Fruit fly (Drosophila melanogaster) whole organism, embryonic: ENCODE data around the gene mnd.
A peak's percentile ranks its signal among the peaks of the same experiment; 100 is the strongest.

Source experiments
- BEAF-32 ChIP-seq: fragments of 200-800 bp; sonication (Bioruptor generic); optimal IDR thresholded peaks from 3 replicates; lab custom pipeline; 2017; ENCODE audit warnings: missing biosample characterization, missing genetic modification characterization, mild to moderate bottlenecking, moderate library complexity, missing genetic modification reagents
- Bteb2 ChIP-seq: fragments of 200-800 bp; sonication (Bioruptor generic); optimal IDR thresholded peaks from 2 replicates; lab custom pipeline; 2016; ENCODE audit warnings: missing biosample characterization, missing genetic modification characterization
- CG10147 ChIP-seq: fragments of 200-800 bp; sonication (Bioruptor generic); optimal IDR thresholded peaks from 2 replicates; lab custom pipeline; 2019; ENCODE audit warnings: missing biosample characterization, mild to moderate bottlenecking, missing genetic modification characterization, moderate library complexity
- CG10209 ChIP-seq: fragments of 200-800 bp; sonication (Bioruptor generic); optimal IDR thresholded peaks from 3 replicates; lab custom pipeline; 2017; ENCODE audit warnings: missing biosample characterization, mild to moderate bottlenecking, missing genetic modification characterization, missing genetic modification reagents
- CG10274 ChIP-seq: fragments of 200-800 bp; sonication (Bioruptor generic); optimal IDR thresholded peaks from 3 replicates; lab custom pipeline; 2017; ENCODE audit warnings: missing biosample characterization, mild to moderate bottlenecking, missing genetic modification characterization
- CG11398 ChIP-seq: fragments of 200-800 bp; sonication (Bioruptor generic); optimal IDR thresholded peaks from 2 replicates; lab custom pipeline; 2016; ENCODE audit warnings: missing biosample characterization, missing genetic modification characterization
- CG11723 ChIP-seq: fragments of 200-800 bp; sonication (Bioruptor generic); optimal IDR thresholded peaks from 2 replicates; lab custom pipeline; 2017; ENCODE audit warnings: missing biosample characterization, mild to moderate bottlenecking, missing genetic modification characterization
- CG12942 ChIP-seq: fragments of 200-800 bp; sonication (Bioruptor generic); optimal IDR thresholded peaks from 3 replicates; lab custom pipeline; 2016; ENCODE audit warnings: missing biosample characterization, missing genetic modification characterization
- CG15601 ChIP-seq: fragments of 200-800 bp; sonication (Bioruptor generic); optimal IDR thresholded peaks from 3 replicates; lab custom pipeline; 2019; ENCODE audit warnings: missing biosample characterization, mild to moderate bottlenecking, missing genetic modification characterization, moderate library complexity
- CG2202 ChIP-seq: fragments of 200-800 bp; sonication (Bioruptor generic); optimal IDR thresholded peaks from 2 replicates; lab custom pipeline; 2018; ENCODE audit warnings: missing biosample characterization, mild to moderate bottlenecking, missing genetic modification characterization
- CG30020 ChIP-seq: fragments of 200-800 bp; optimal IDR thresholded peaks from 2 replicates; lab custom pipeline; 2019; ENCODE audit warnings: missing biosample characterization, mild to moderate bottlenecking, missing genetic modification characterization, moderate library complexity
- CG31224 ChIP-seq: fragments of 200-800 bp; sonication (Bioruptor generic); IDR thresholded peaks from 2 replicates; pipeline ENCODE4 v1.3.6; 2022; ENCODE audit warnings: missing biosample characterization, missing genetic modification characterization
- CG32532 ChIP-seq: fragments of 200-800 bp; sonication (Bioruptor generic); IDR thresholded peaks from 2 replicates; pipeline ENCODE4 v1.3.6; 2022; ENCODE audit warnings: missing biosample characterization, missing genetic modification characterization
- CG33213 ChIP-seq: fragments of 200-800 bp; sonication (Bioruptor generic); optimal IDR thresholded peaks from 3 replicates; lab custom pipeline; 2016; ENCODE audit warnings: missing biosample characterization, missing genetic modification characterization
- CG3838 ChIP-seq: fragments of 200-800 bp; sonication (Bioruptor generic); optimal IDR thresholded peaks from 3 replicates; lab custom pipeline; 2016; ENCODE audit warnings: missing biosample characterization, missing genetic modification characterization
- CG4328 ChIP-seq: fragments of 200-800 bp; sonication (Bioruptor generic); optimal IDR thresholded peaks from 3 replicates; lab custom pipeline; 2017; ENCODE audit warnings: missing biosample characterization, missing genetic modification reagents, missing genetic modification characterization
- CG9609 ChIP-seq: fragments of 200-800 bp; sonication (Bioruptor generic); optimal IDR thresholded peaks from 3 replicates; lab custom pipeline; 2016; ENCODE audit warnings: missing biosample characterization, missing genetic modification characterization
- D19B ChIP-seq: fragments of 200-800 bp; sonication (Bioruptor generic); optimal IDR thresholded peaks from 2 replicates; lab custom pipeline; 2017; ENCODE audit warnings: missing biosample characterization, mild to moderate bottlenecking, missing genetic modification characterization
- Dek ChIP-seq: fragments of 200-800 bp; sonication (Bioruptor generic); optimal IDR thresholded peaks from 3 replicates; lab custom pipeline; 2019; ENCODE audit warnings: missing biosample characterization, mild to moderate bottlenecking, missing genetic modification characterization, moderate library complexity
- Drgx ChIP-seq: fragments of 200-800 bp; sonication (Bioruptor generic); IDR thresholded peaks from 2 replicates; pipeline ENCODE4 v1.3.6; 2022; ENCODE audit warnings: missing biosample characterization, missing genetic modification characterization
- E2f2 ChIP-seq: fragments of 200-800 bp; sonication (Bioruptor generic); IDR thresholded peaks from 2 replicates; pipeline ENCODE4 v1.3.6; 2022; ENCODE audit warnings: missing biosample characterization, missing genetic modification characterization
- HLH4C ChIP-seq: fragments of 200-800 bp; sonication (Bioruptor generic); IDR thresholded peaks from 3 replicates; pipeline ENCODE4 v1.3.6; 2022; ENCODE audit warnings: missing biosample characterization, missing genetic modification characterization; ENCODE audit not compliant: partially characterized antibody
- Hey ChIP-seq: fragments of 200-800 bp; sonication (Bioruptor generic); optimal IDR thresholded peaks from 3 replicates; lab custom pipeline; 2018; ENCODE audit warnings: missing biosample characterization, mild to moderate bottlenecking, missing genetic modification characterization
- Myb ChIP-seq: fragments of 200-800 bp; sonication (Bioruptor generic); optimal IDR thresholded peaks from 2 replicates; lab custom pipeline; 2016; ENCODE audit warnings: missing biosample characterization, missing genetic modification characterization
- Six4 ChIP-seq: fragments of 200-800 bp; sonication (Bioruptor generic); optimal IDR thresholded peaks from 2 replicates; lab custom pipeline; 2016; ENCODE audit warnings: missing biosample characterization, missing genetic modification characterization
- Sox100B ChIP-seq: fragments of 200-800 bp; sonication (Bioruptor generic); optimal IDR thresholded peaks from 3 replicates; lab custom pipeline; 2018; ENCODE audit warnings: missing biosample characterization, mild to moderate bottlenecking, missing genetic modification characterization
- Tbp ChIP-seq: fragments of >200 bp; optimal IDR thresholded peaks from 2 replicates; lab custom pipeline; 2018; ENCODE audit warnings: missing biosample characterization, missing genetic modification characterization
- cato ChIP-seq: fragments of 200-800 bp; sonication (Bioruptor generic); optimal IDR thresholded peaks from 2 replicates; lab custom pipeline; 2016; ENCODE audit warnings: missing biosample characterization, missing genetic modification characterization, borderline replicate concordance
- cg ChIP-seq: fragments of 200-800 bp; sonication (Bioruptor generic); optimal IDR thresholded peaks from 3 replicates; lab custom pipeline; 2019; ENCODE audit warnings: missing biosample characterization, mild to moderate bottlenecking, missing genetic modification characterization, moderate library complexity
- chif ChIP-seq, 2 experiments: fragments of 200-800 bp; sonication (Bioruptor generic); optimal IDR thresholded peaks; 3 replicates each; lab custom pipeline; 2016; ENCODE audit warnings: missing biosample characterization in 2 of 2, missing genetic modification characterization in 2 of 2
- croc ChIP-seq: fragments of 200-800 bp; sonication (Bioruptor generic); conservative IDR thresholded peaks from 3 replicates; pipeline ENCODE4 v1.3.6; 2022; ENCODE audit warnings: missing biosample characterization, missing genetic modification characterization
- dan ChIP-seq: fragments of 200-800 bp; sonication (Bioruptor generic); IDR thresholded peaks from 2 replicates; pipeline ENCODE4 v1.3.6; 2022; ENCODE audit warnings: missing biosample characterization, missing genetic modification characterization
- dmrt11E ChIP-seq: fragments of 200-800 bp; sonication (Bioruptor generic); optimal IDR thresholded peaks from 3 replicates; lab custom pipeline; 2018; ENCODE audit warnings: missing biosample characterization, mild to moderate bottlenecking, missing genetic modification characterization, moderate library complexity
- eyg ChIP-seq: fragments of 200-800 bp; sonication (Bioruptor generic); optimal IDR thresholded peaks from 3 replicates; lab custom pipeline; 2016; ENCODE audit warnings: missing biosample characterization, missing genetic modification characterization
- fd102C ChIP-seq: fragments of 200-800 bp; sonication (Bioruptor generic); optimal IDR thresholded peaks from 2 replicates; lab custom pipeline; 2018; ENCODE audit warnings: missing biosample characterization, mild to moderate bottlenecking, missing genetic modification characterization, moderate library complexity
- hkb ChIP-seq, 2 experiments: fragments of 200-800 bp in 1 of 2; fragments of >200 bp in 1 of 2; sonication (Bioruptor generic) in 1 of 2; IDR thresholded peaks in 1 of 2; optimal IDR thresholded peaks in 1 of 2; 2 replicates each; pipeline versions ENCODE4 v1.3.6 to Lab custom; 2017 to 2022; ENCODE audit warnings: missing biosample characterization in 1 of 2, missing genetic modification characterization in 1 of 2
- jing ChIP-seq: fragments of 200-800 bp; sonication (Bioruptor generic); optimal IDR thresholded peaks from 2 replicates; lab custom pipeline; 2018; ENCODE audit warnings: missing biosample characterization, mild to moderate bottlenecking, missing genetic modification characterization
- luna ChIP-seq: fragments of 200-800 bp; sonication (Bioruptor generic); optimal IDR thresholded peaks from 2 replicates; lab custom pipeline; 2016; ENCODE audit warnings: missing biosample characterization, missing genetic modification characterization
- oc ChIP-seq: fragments of 200-800 bp; sonication (Bioruptor generic); optimal IDR thresholded peaks from 2 replicates; lab custom pipeline; 2018; ENCODE audit warnings: missing biosample characterization, mild to moderate bottlenecking, missing genetic modification characterization, moderate library complexity
- onecut ChIP-seq: fragments of 200-800 bp; sonication (Bioruptor generic); IDR thresholded peaks from 2 replicates; pipeline ENCODE4 v1.3.6; 2022; ENCODE audit warnings: missing biosample characterization, missing genetic modification characterization
- peb ChIP-seq: fragments of 200-800 bp; sonication (Bioruptor generic); IDR thresholded peaks from 2 replicates; pipeline ENCODE4 v1.3.6; 2022; ENCODE audit warnings: missing biosample characterization, missing genetic modification characterization
- pita ChIP-seq: fragments of 200-800 bp; sonication (Bioruptor generic); optimal IDR thresholded peaks from 2 replicates; lab custom pipeline; 2017; ENCODE audit warnings: missing biosample characterization, mild to moderate bottlenecking, missing genetic modification characterization
- pum ChIP-seq: fragments of 200-800 bp; sonication (Bioruptor generic); optimal IDR thresholded peaks from 2 replicates; lab custom pipeline; 2016; ENCODE audit warnings: missing biosample characterization, missing genetic modification characterization
- ro ChIP-seq: fragments of 200-800 bp; sonication (Bioruptor generic); IDR thresholded peaks from 2 replicates; pipeline ENCODE4 v1.3.6; 2022; ENCODE audit warnings: missing biosample characterization, missing genetic modification characterization
- shn ChIP-seq: fragments of 200-800 bp; sonication (Bioruptor generic); optimal IDR thresholded peaks from 3 replicates; lab custom pipeline; 2016; ENCODE audit warnings: missing biosample characterization, missing genetic modification characterization
- slou ChIP-seq: fragments of 200-800 bp; sonication (Bioruptor generic); optimal IDR thresholded peaks from 3 replicates; lab custom pipeline; 2016; ENCODE audit warnings: missing biosample characterization, missing genetic modification characterization
- so ChIP-seq: fragments of 200-800 bp; sonication (Bioruptor generic); IDR thresholded peaks from 3 replicates; pipeline ENCODE4 v1.3.6; 2022; ENCODE audit warnings: missing biosample characterization, missing genetic modification characterization
- sob ChIP-seq: fragments of 200-800 bp; sonication (Bioruptor generic); IDR thresholded peaks from 2 replicates; pipeline ENCODE4 v1.3.6; 2022; ENCODE audit warnings: missing biosample characterization, missing genetic modification characterization
- zen2 ChIP-seq: fragments of 200-800 bp; sonication (Bioruptor generic); IDR thresholded peaks from 3 replicates; pipeline ENCODE4 v1.3.6; 2022; ENCODE audit warnings: missing biosample characterization, missing genetic modification characterization; ENCODE audit not compliant: partially characterized antibody

The mnd gene

dm6 chr3L:15011638-15012335, 26.9 kb downstream of the mnd start (continued):
- TF ChIP-seq fd102C (GFP tag; lab: Kevin White, UChicago) (peak; percentile 42), pum (GFP tag; lab: Kevin White, UChicago) (peak; percentile 47), oc (tag; lab: Kevin White, UChicago) (peak; percentile 64), HLH4C (GFP tag; lab: Robert Waterston, UW) (no peak), sob (GFP tag; lab: Robert Waterston, UW) (peak; percentile 80), CG31224 (GFP tag; lab: Robert Waterston, UW) (0 out of 2 replicates have a peak, but pooled peaks have one; percentile 25), CG10274 (GFP tag; lab: Kevin White, UChicago) (peak; percentile 2), CG4328 (GFP tag; lab: Kevin White, UChicago) (peak; percentile 52), CG3838 (peak; percentile 36), luna (GFP tag; lab: Kevin White, UChicago) (no peak), Drgx (GFP tag; lab: Robert Waterston, UW) (peak; percentile 83), so (peak; percentile 69; the same call in 1 of the 3 replicates), Six4 (GFP tag; lab: Kevin White, UChicago) (peak; percentile 66), CG15601 (tag; lab: Kevin White, UChicago) (peak; percentile 72), jing (GFP tag; lab: Kevin White, UChicago) (peak; percentile 40), BEAF-32 (no peak), ro (GFP tag; lab: Robert Waterston, UW) (peak; percentile 9; the same call in 1 of the 2 replicates), Dek (tag; lab: Kevin White, UChicago) (peak; percentile 63), D19B (GFP tag; lab: Kevin White, UChicago) (peak; percentile 4), E2f2 (GFP tag; lab: Robert Waterston, UW) (0 out of 2 replicates have a peak, but pooled peaks have one; percentile 44), CG10147 (peak; percentile 76), slou (peak; percentile 25), dan (no peak), CG33213 (GFP tag; lab: Kevin White, UChicago) (no peak), hkb (optimal IDR thresholded peaks at IDR 0.05; lab: Kevin White, UChicago) (no peak), hkb (GFP tag; IDR thresholded peaks at IDR 0.05; lab: Robert Waterston, UW) (peak; percentile 86), CG2202 (tag; lab: Kevin White, UChicago) (peak; percentile 36), CG12942 (peak; percentile 57), CG30020 (tag; lab: Kevin White, UChicago) (peak; percentile 4), croc (GFP tag; lab: Robert Waterston, UW) (peak; percentile 38; the same call in 2 of the 3 replicates), Tbp (GFP tag; lab: Kevin White, UChicago) (no peak), cato (peak; percentile 20), CG9609 (GFP tag; lab: Kevin White, UChicago) (peak; percentile 6), eyg (GFP tag; lab: Kevin White, UChicago) (no peak), Sox100B (peak; percentile 80), zen2 (GFP tag; lab: Robert Waterston, UW) (no peak), peb (GFP tag; lab: Robert Waterston, UW) (0 out of 2 replicates have a peak, but pooled peaks have one; percentile 49), shn (GFP tag; lab: Kevin White, UChicago) (no peak), CG32532 (peak; percentile 57; the same call in 1 of the 2 replicates), Hey (no peak), dmrt11E (tag; lab: Kevin White, UChicago) (peak; percentile 86), cg (GFP tag; lab: Kevin White, UChicago) (no peak), chif (GFP tag; optimal IDR thresholded peaks at IDR 0.05; lab: Kevin White, UChicago) (peak; percentile 7 to 57), CG10209 (GFP tag; lab: Kevin White, UChicago) (peak; percentile 45), onecut (GFP tag; lab: Robert Waterston, UW) (peak; percentile 69), CG11398 (no peak), Bteb2 (GFP tag; lab: Kevin White, UChicago) (peak; percentile 33), pita (no peak), CG11723 (GFP tag; lab: Kevin White, UChicago) (peak; percentile 51), Myb (GFP tag; lab: Kevin White, UChicago) (no peak)
